Fruit fly (Drosophila melanogaster): ENCODE measurements around the gene Mat89Ba.

Mat89Ba gene

DNA sequence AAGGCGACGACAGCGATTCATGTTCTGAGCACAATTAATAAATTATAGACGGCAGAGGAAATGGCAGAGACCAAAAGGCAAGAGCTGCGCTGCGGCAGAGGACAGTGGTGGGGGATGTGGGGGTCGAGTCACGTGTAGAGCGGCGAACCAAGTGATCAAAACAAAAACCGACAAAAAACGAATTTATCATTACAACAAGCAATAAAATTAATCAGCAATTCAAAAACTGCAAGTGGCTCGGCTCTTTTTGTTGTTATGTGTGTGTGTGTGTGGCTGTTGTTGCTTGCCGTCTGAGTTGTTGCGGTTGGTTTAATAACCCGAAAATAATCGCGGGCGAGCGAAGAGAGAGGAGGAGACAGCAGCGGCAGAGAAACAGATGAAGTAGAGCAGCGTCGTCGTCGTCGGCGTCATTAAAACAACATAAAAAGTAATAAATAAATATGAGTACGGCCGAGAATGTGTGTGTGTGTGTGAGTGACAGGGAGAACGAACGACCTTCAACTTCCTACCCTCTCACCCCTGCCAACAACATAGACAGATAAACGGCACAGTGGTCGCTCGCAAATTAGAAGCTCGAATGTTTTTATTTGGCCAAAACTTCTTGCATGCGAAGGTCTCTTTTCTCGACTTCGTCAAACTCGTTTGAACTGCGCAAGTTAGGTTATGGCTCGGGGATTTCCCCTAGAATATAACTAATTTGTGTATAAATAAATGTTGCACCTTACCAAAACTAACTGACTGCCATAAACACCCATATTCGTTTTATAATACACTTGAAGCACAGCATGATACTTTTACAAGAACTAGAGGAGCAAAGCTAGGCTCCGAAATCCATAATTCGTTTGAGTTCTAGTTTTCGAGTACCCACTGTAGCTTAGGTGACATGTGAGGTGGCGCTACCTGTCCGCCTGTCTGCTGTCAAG lies 40.6 kb downstream of the Mat89Ba start (continued):
- peak; percentile 34 for TF ChIP-seq CG2202 (tag; optimal IDR thresholded peaks at IDR 0.05)
- TF ChIP-seq mam (GFP tag; optimal IDR thresholded peaks at IDR 0.05): peak; percentile 74
- peak; percentile 99 for TF ChIP-seq cwo (GFP tag; optimal IDR thresholded peaks at IDR 0.05)
- TF ChIP-seq CG32772 (GFP tag; IDR thresholded peaks at IDR 0.05): no peak
- peak; percentile 65 for TF ChIP-seq CG6854 (GFP tag; optimal IDR thresholded peaks at IDR 0.05)
- peak; percentile 35 for TF ChIP-seq CG3838 (GFP tag; optimal IDR thresholded peaks at IDR 0.05)
- no peak for TF ChIP-seq hbn (GFP tag; IDR thresholded peaks at IDR 0.05; ENCODE audit: partially characterized antibody)
- no peak for TF ChIP-seq bowl (GFP tag; IDR thresholded peaks at IDR 0.05)
- TF ChIP-seq Six4 (GFP tag; optimal IDR thresholded peaks at IDR 0.05): peak; percentile 53
- TF ChIP-seq ham (GFP tag; IDR thresholded peaks at IDR 0.05): no peak
- peak; percentile 64 for TF ChIP-seq NC2β (GFP tag; optimal IDR thresholded peaks at IDR 0.05)
- TF ChIP-seq CG8478 (optimal IDR thresholded peaks at IDR 0.05): no peak
- TF ChIP-seq Awh (GFP tag; IDR thresholded peaks at IDR 0.05): no peak
- no peak for TF ChIP-seq ato (GFP tag; IDR thresholded peaks at IDR 0.05; ENCODE audit: partially characterized antibody)
- no peak for TF ChIP-seq aop (GFP tag; IDR thresholded peaks at IDR 0.05)
- TF ChIP-seq CG8924 (tag; optimal IDR thresholded peaks at IDR 0.05): peak; percentile 82
- TF ChIP-seq tin (GFP tag; optimal IDR thresholded peaks at IDR 0.05): peak; percentile 66
- no peak for TF ChIP-seq CG7372 (GFP tag; IDR thresholded peaks at IDR 0.05)
- peak; percentile 65; the same call in 1 of the 3 replicates for TF ChIP-seq CG7357 (GFP tag; IDR thresholded peaks at IDR 0.05)
- TF ChIP-seq Atf6 (GFP tag; IDR thresholded peaks at IDR 0.05): no peak
- no peak for TF ChIP-seq CG3847 (GFP tag; IDR thresholded peaks at IDR 0.05)
- TF ChIP-seq Dek (tag; optimal IDR thresholded peaks at IDR 0.05): peak; percentile 57
- TF ChIP-seq Oaz (GFP tag; IDR thresholded peaks at IDR 0.05): no peak
- TF ChIP-seq gcm2 (GFP tag; optimal IDR thresholded peaks at IDR 0.05): peak; percentile 64
- peak; percentile 40; the same call in 1 of the 2 replicates for TF ChIP-seq CG6272 (GFP tag; IDR thresholded peaks at IDR 0.05)
- TF ChIP-seq CG8290 (GFP tag; optimal IDR thresholded peaks at IDR 0.05): peak; percentile 32
- peak in 1 of 2 experiments; percentile 27 for TF ChIP-seq CG8290 (tag; optimal IDR thresholded peaks at IDR 0.05)
- TF ChIP-seq usp (GFP tag; optimal IDR thresholded peaks at IDR 0.05): no peak
- TF ChIP-seq ash1 (GFP tag; optimal IDR thresholded peaks at IDR 0.05): no peak
- no peak for TF ChIP-seq esg (GFP tag; conservative IDR thresholded peaks at IDR 0.05)
- peak; percentile 81 for TF ChIP-seq CG18599 (GFP tag; optimal IDR thresholded peaks at IDR 0.05)
- TF ChIP-seq cad (GFP tag; optimal IDR thresholded peaks at IDR 0.05): no peak
- TF ChIP-seq Dad (GFP tag; optimal IDR thresholded peaks at IDR 0.05): peak; percentile 9
- no peak for TF ChIP-seq MTF-1 (GFP tag; optimal IDR thresholded peaks at IDR 0.05; ENCODE audit: borderline replicate concordance)
- no peak for TF ChIP-seq Ptx1 (GFP tag; IDR thresholded peaks at IDR 0.05)
- no peak for TF ChIP-seq CG5953 (GFP tag; IDR thresholded peaks at IDR 0.05)
- peak; percentile 15 for TF ChIP-seq CG31388 (GFP tag; optimal IDR thresholded peaks at IDR 0.05)
- TF ChIP-seq CG14965 (GFP tag; optimal IDR thresholded peaks at IDR 0.05; ENCODE audit: borderline replicate concordance): no peak
- peak; percentile 60 for TF ChIP-seq Blimp-1 (GFP tag; optimal IDR thresholded peaks at IDR 0.05)
- TF ChIP-seq CG31441 (GFP tag; IDR thresholded peaks at IDR 0.05): no peak
- peak; percentile 28 for TF ChIP-seq CG2116 (GFP tag; optimal IDR thresholded peaks at IDR 0.05)
- no peak for TF ChIP-seq CG2129 (GFP tag; IDR thresholded peaks at IDR 0.05; ENCODE audit: partially characterized antibody)
- no peak for TF ChIP-seq chm (GFP tag; IDR thresholded peaks at IDR 0.05)
- peak; percentile 68 for TF ChIP-seq maf-S (GFP tag; optimal IDR thresholded peaks at IDR 0.05)
- TF ChIP-seq CG16779 (GFP tag; IDR thresholded peaks at IDR 0.05): no peak
- peak; percentile 71 for TF ChIP-seq CG9609 (GFP tag; optimal IDR thresholded peaks at IDR 0.05)
- TF ChIP-seq p53 (GFP tag; optimal IDR thresholded peaks at IDR 0.05): peak; percentile 16
- TF ChIP-seq hb (GFP tag; IDR thresholded peaks at IDR 0.05; ENCODE audit: partially characterized antibody): no peak
- TF ChIP-seq danr (GFP tag; IDR thresholded peaks at IDR 0.05): no peak
- TF ChIP-seq Pdp1 (GFP tag; optimal IDR thresholded peaks at IDR 0.05): peak; percentile 60 to 81
